Worm (Caenorhabditis elegans) whole organism, L3 larva: ENCODE results near the gene nas-29.

Experiments used
- R02D3.7 ChIP-seq: fragments of 150-350 bp; optimal IDR thresholded peaks from 2 replicates; lab custom pipeline; 2014; ENCODE audit warnings: missing biosample characterization, missing genetic modification characterization
- ZK546.5 ChIP-seq: sonication (generic microtip); optimal IDR thresholded peaks from 2 replicates; lab custom pipeline; 2017; ENCODE audit warnings: missing biosample characterization, missing genetic modification characterization
- hmg-11 ChIP-seq: sonication (generic microtip); optimal IDR thresholded peaks from 2 replicates; lab custom pipeline; 2016; ENCODE audit warnings: missing genetic modification characterization, missing compliant biosample characterization
- lin-39 ChIP-seq: fragments of 150-350 bp; optimal IDR thresholded peaks from 2 replicates; lab custom pipeline; 2018; ENCODE audit warnings: missing biosample characterization, missing genetic modification reagents, missing genetic modification characterization
- mdl-1 ChIP-seq: fragments of 150-350 bp; optimal IDR thresholded peaks from 2 replicates; lab custom pipeline; 2014; ENCODE audit warnings: missing biosample characterization, missing genetic modification characterization
- nhr-25 ChIP-seq: sonication (generic microtip); optimal IDR thresholded peaks from 2 replicates; lab custom pipeline; 2017; ENCODE audit warnings: missing biosample characterization, missing genetic modification characterization
- tbx-2 ChIP-seq: sonication (generic microtip); optimal IDR thresholded peaks from 2 replicates; lab custom pipeline; 2016; ENCODE audit warnings: mild to moderate bottlenecking, missing genetic modification characterization, missing compliant biosample characterization
- zag-1 ChIP-seq: fragments of 150-350 bp; optimal IDR thresholded peaks from 2 replicates; lab custom pipeline; 2014; ENCODE audit warnings: missing biosample characterization, missing genetic modification characterization
- ztf-4 ChIP-seq: fragments of 150-350 bp; optimal IDR thresholded peaks from 2 replicates; lab custom pipeline; 2014; ENCODE audit warnings: missing biosample characterization, missing genetic modification characterization

DNA sequence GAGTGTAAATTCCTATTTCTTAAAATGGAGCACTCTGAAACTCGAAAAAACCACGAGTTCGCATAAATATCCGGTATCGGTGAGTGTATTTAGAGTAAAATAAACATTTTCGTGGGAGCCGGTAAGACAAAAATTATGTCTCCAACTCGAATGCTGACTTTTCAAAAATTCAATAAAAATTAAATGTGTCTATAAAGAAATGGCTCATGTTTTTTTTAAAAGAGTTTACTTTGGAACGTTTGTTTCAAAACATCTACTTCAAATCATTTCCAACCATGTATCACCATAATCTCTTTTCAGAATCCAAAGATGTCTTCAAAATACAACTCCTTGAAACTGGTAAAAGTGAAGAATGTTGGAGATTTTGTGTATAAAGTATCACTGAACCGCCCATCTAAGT, 783 bp upstream of the nas-29 start, which contains the start of gene F58A6.1:
- TF ChIP-seq hmg-11 (tag; lab: Kevin White, UChicago): no peak
- no peak for TF ChIP-seq tbx-2
- TF ChIP-seq ztf-4 (tag; lab: Kevin White, UChicago): no peak
- no peak for TF ChIP-seq R02D3.7 (tag; lab: Kevin White, UChicago)
- no peak for TF ChIP-seq lin-39 (tag; lab: Kevin White, UChicago)
- no peak for TF ChIP-seq ZK546.5 (tag; lab: Kevin White, UChicago)
- TF ChIP-seq zag-1 (tag; lab: Kevin White, UChicago): no peak
- TF ChIP-seq mdl-1 (tag; lab: Kevin White, UChicago): no peak
- TF ChIP-seq nhr-25 (tag; lab: Kevin White, UChicago): no peak
